Worm (Caenorhabditis elegans): ENCODE data around the gene scrm-7.

Gene scrm-7

ce11 chrV:14784160-14784774 lies 4.7 kb upstream of the scrm-7 start, which contains the start of gene Y50E8A.12:
Y50E8A.12 (minus strand) TSS chrV:14784210.
- TF ChIP-seq sma-3 (GFP tag; optimal IDR thresholded peaks at IDR 0.05): no peak
- TF ChIP-seq dmd-4 (tag; optimal IDR thresholded peaks at IDR 0.05): no peak
- TF ChIP-seq egl-27 (tag; optimal IDR thresholded peaks at IDR 0.05): no peak
- no peak for TF ChIP-seq ztf-4 (tag; optimal IDR thresholded peaks at IDR 0.05)
- TF ChIP-seq nhr-23 (tag; optimal IDR thresholded peaks at IDR 0.05): no peak
- TF ChIP-seq elt-1 (tag; optimal IDR thresholded peaks at IDR 0.05): no peak
- no peak for TF ChIP-seq unc-62 (GFP tag; optimal IDR thresholded peaks at IDR 0.05)
- TF ChIP-seq unc-55 (GFP tag; optimal IDR thresholded peaks at IDR 0.05): no peak
- TF ChIP-seq nhr-77 (tag; optimal IDR thresholded peaks at IDR 0.05): no peak
- no peak for TF ChIP-seq nhr-12 (tag; optimal IDR thresholded peaks at IDR 0.05)
- no peak for TF ChIP-seq mbf-1 (tag; optimal IDR thresholded peaks at IDR 0.05)

ce11 chrV:14781130-14781529 lies 1.6 kb upstream of the scrm-7 start, which contains the start of gene Y50E8A.11:
Y50E8A.11 (plus strand) TSS chrV:14781430.
- TF ChIP-seq nhr-129 (tag; optimal IDR thresholded peaks at IDR 0.05): no peak
- no peak for TF ChIP-seq alr-1 (tag; optimal IDR thresholded peaks at IDR 0.05)
- no peak for TF ChIP-seq nhr-10 (tag; optimal IDR thresholded peaks at IDR 0.05)
- no peak for TF ChIP-seq gmeb-1 (tag; optimal IDR thresholded peaks at IDR 0.05)
- TF ChIP-seq C34F6.9 (tag; optimal IDR thresholded peaks at IDR 0.05): no peak
- no peak for TF ChIP-seq zag-1 (tag; optimal IDR thresholded peaks at IDR 0.05)
- no peak for TF ChIP-seq skn-1 (tag; optimal IDR thresholded peaks at IDR 0.05)
- TF ChIP-seq crh-2 (tag; optimal IDR thresholded peaks at IDR 0.05): no peak
- TF ChIP-seq lin-11 (tag; optimal IDR thresholded peaks at IDR 0.05): no peak
- TF ChIP-seq mdl-1 (tag; optimal IDR thresholded peaks at IDR 0.05): no peak
- no peak for TF ChIP-seq nhr-23 (tag; optimal IDR thresholded peaks at IDR 0.05)
- no peak for TF ChIP-seq nhr-6 (tag; optimal IDR thresholded peaks at IDR 0.05)
- TF ChIP-seq nhr-237 (tag; optimal IDR thresholded peaks at IDR 0.05): no peak

- TF ChIP-seq nhr-10 (tag; optimal IDR thresholded peaks at IDR 0.05) (no peak), sma-9 (GFP tag; optimal IDR thresholded peaks at IDR 0.05) (peak; percentile 19), sma-9 (tag; optimal IDR thresholded peaks at IDR 0.05) (no peak), C34F6.9 (tag; optimal IDR thresholded peaks at IDR 0.05) (peak; percentile 69), ama-1 (optimal IDR thresholded peaks at IDR 0.05) (no peak), elt-3 (tag; optimal IDR thresholded peaks at IDR 0.05) (no peak), nhr-237 (tag; optimal IDR thresholded peaks at IDR 0.05) (no peak), R02D3.7 (tag; optimal IDR thresholded peaks at IDR 0.05) (no peak), nhr-23 (tag; optimal IDR thresholded peaks at IDR 0.05) (no peak), nhr-129 (tag; optimal IDR thresholded peaks at IDR 0.05) (peak; percentile 85), nhr-12 (tag; optimal IDR thresholded peaks at IDR 0.05) (no peak), peb-1 (tag; optimal IDR thresholded peaks at IDR 0.05) (no peak), nhr-6 (tag; optimal IDR thresholded peaks at IDR 0.05) (no peak), skn-1 (tag; optimal IDR thresholded peaks at IDR 0.05) (peak; percentile 60), ztf-4 (tag; optimal IDR thresholded peaks at IDR 0.05) (no peak), crh-2 (tag; optimal IDR thresholded peaks at IDR 0.05) (peak; percentile 28), alr-1 (tag; optimal IDR thresholded peaks at IDR 0.05) (no peak), unc-62 (GFP tag; optimal IDR thresholded peaks at IDR 0.05) (no peak), mbf-1 (tag; optimal IDR thresholded peaks at IDR 0.05) (no peak), fos-1 (tag; optimal IDR thresholded peaks at IDR 0.05) (peak; percentile 82), mdl-1 (tag; optimal IDR thresholded peaks at IDR 0.05) (no peak), lin-11 (tag; optimal IDR thresholded peaks at IDR 0.05) (no peak), sem-4 (tag; optimal IDR thresholded peaks at IDR 0.05) (no peak), unc-55 (GFP tag; optimal IDR thresholded peaks at IDR 0.05) (peak; percentile 63), nhr-21 (tag; optimal IDR thresholded peaks at IDR 0.05) (no peak), elt-1 (tag; optimal IDR thresholded peaks at IDR 0.05) (no peak)
These were observed 6.5 kb downstream of the scrm-7 start, which contains the start of gene haf-7 for ce11 chrV:14773048-14773447. haf-7 (plus strand) TSS chrV:14773258.

ce11 chrV:14763582-14763981 lies 16.0 kb downstream of the scrm-7 start:
- TF ChIP-seq ztf-4 (tag; optimal IDR thresholded peaks at IDR 0.05): no peak
- no peak for TF ChIP-seq dmd-4 (tag; optimal IDR thresholded peaks at IDR 0.05)
- TF ChIP-seq F13H6.1 (tag; optimal IDR thresholded peaks at IDR 0.05): no peak
- TF ChIP-seq nhr-12 (tag; optimal IDR thresholded peaks at IDR 0.05): no peak

ce11 chrV:14762563-14762962 lies 17.0 kb downstream of the scrm-7 start:
- TF ChIP-seq ama-1 (optimal IDR thresholded peaks at IDR 0.05): no peak
- no peak for TF ChIP-seq gmeb-1 (tag; optimal IDR thresholded peaks at IDR 0.05)
- no peak for TF ChIP-seq nhr-10 (tag; optimal IDR thresholded peaks at IDR 0.05)
- no peak for TF ChIP-seq nhr-237 (tag; optimal IDR thresholded peaks at IDR 0.05)
- no peak for TF ChIP-seq nhr-23 (tag; optimal IDR thresholded peaks at IDR 0.05)
- TF ChIP-seq lin-13 (GFP tag; optimal IDR thresholded peaks at IDR 0.05): no peak
- no peak for TF ChIP-seq elt-1 (tag; optimal IDR thresholded peaks at IDR 0.05)
- no peak for TF ChIP-seq ceh-16 (tag; optimal IDR thresholded peaks at IDR 0.05)
- TF ChIP-seq R02D3.7 (tag; optimal IDR thresholded peaks at IDR 0.05): no peak
- TF ChIP-seq peb-1 (tag; optimal IDR thresholded peaks at IDR 0.05): no peak
- no peak for TF ChIP-seq nhr-6 (tag; optimal IDR thresholded peaks at IDR 0.05)
- no peak for TF ChIP-seq F13H6.1 (tag; optimal IDR thresholded peaks at IDR 0.05)
- TF ChIP-seq unc-55 (GFP tag; optimal IDR thresholded peaks at IDR 0.05): no peak
- TF ChIP-seq zag-1 (tag; optimal IDR thresholded peaks at IDR 0.05): no peak
- no peak for TF ChIP-seq ztf-4 (tag; optimal IDR thresholded peaks at IDR 0.05)
- TF ChIP-seq skn-1 (tag; optimal IDR thresholded peaks at IDR 0.05): no peak
- TF ChIP-seq fos-1 (tag; optimal IDR thresholded peaks at IDR 0.05): no peak
- no peak for TF ChIP-seq mab-5 (tag; optimal IDR thresholded peaks at IDR 0.05)
- TF ChIP-seq aly-2 (tag; optimal IDR thresholded peaks at IDR 0.05): no peak
- no peak for TF ChIP-seq C34F6.9 (tag; optimal IDR thresholded peaks at IDR 0.05)

Data from whole organism, L2 larva.